Worm (Caenorhabditis elegans): ENCODE data around the gene otpl-6.

DNA sequence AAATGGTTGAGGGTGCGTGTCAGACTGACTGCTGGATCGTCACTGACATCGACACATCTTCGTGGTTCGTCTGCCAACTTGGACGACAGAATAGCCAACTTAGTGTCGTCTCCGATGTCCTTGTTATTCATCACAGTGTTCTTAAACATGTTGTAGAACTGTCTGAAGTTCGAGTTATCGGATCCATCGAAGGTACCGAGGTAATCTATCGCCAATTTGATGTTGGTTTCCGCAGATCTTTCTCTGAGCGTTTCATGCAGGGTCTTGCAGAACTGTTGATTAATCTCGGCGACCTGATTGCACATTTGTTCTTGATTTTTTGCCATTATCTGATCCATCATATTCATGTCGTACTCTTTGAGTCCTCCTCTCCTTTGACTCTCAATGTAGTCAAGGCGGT, 44.6 kb upstream of the otpl-6 start:
- no peak for TF ChIP-seq pag-3 (tag; optimal IDR thresholded peaks at IDR 0.05; ENCODE audit: borderline replicate concordance)
- no peak for TF ChIP-seq tbx-2 (tag; optimal IDR thresholded peaks at IDR 0.05)
- TF ChIP-seq odd-2 (tag; optimal IDR thresholded peaks at IDR 0.05): no peak
- TF ChIP-seq fkh-10 (GFP tag; optimal IDR thresholded peaks at IDR 0.05): no peak
- no peak for TF ChIP-seq elt-2 (tag; optimal IDR thresholded peaks at IDR 0.05)
- no peak for TF ChIP-seq che-1 (tag; optimal IDR thresholded peaks at IDR 0.05)
- TF ChIP-seq rnt-1 (tag; optimal IDR thresholded peaks at IDR 0.05): no peak
- TF ChIP-seq C38D4.7 (GFP tag; optimal IDR thresholded peaks at IDR 0.05): no peak

All from whole organism, late embryonic.